Worm (Caenorhabditis elegans): ENCODE results near the gene C15B12.3.

DNA sequence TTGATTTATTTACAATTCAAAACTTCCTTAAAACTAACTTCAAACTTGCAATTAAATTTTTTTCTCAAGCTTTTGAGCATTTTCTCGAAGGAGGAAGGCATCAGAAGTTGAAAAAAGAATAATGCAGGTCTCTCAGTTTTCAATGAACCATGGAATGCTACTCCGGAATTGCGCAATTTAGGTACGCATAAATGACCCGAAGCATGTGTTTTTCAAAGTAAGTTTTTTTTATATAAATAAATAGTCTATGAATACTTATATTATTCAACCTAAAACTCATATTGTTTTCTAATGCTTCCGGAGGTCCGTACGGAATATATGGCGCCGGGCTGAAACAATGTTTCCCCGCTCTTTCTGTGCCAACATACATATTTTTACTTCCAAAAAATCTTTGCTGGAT lies 33.7 kb downstream of the C15B12.3 start, which contains the start of gene K10C2.2:
- TF ChIP-seq nhr-77 (tag; optimal IDR thresholded peaks at IDR 0.05) (no peak), snpc-4 (tag; optimal IDR thresholded peaks at IDR 0.05) (no peak), R02D3.7 (tag; optimal IDR thresholded peaks at IDR 0.05) (no peak), skn-1 (tag; optimal IDR thresholded peaks at IDR 0.05) (no peak), ceh-82 (tag; optimal IDR thresholded peaks at IDR 0.05) (no peak), ceh-16 (tag; optimal IDR thresholded peaks at IDR 0.05) (no peak), elt-1 (tag; optimal IDR thresholded peaks at IDR 0.05) (no peak), fkh-10 (GFP tag; optimal IDR thresholded peaks at IDR 0.05) (no peak), ztf-11 (tag; optimal IDR thresholded peaks at IDR 0.05) (no peak)

All from whole organism, L3 larva.